Worm (Caenorhabditis elegans): ENCODE results near the gene chil-22.

DNA sequence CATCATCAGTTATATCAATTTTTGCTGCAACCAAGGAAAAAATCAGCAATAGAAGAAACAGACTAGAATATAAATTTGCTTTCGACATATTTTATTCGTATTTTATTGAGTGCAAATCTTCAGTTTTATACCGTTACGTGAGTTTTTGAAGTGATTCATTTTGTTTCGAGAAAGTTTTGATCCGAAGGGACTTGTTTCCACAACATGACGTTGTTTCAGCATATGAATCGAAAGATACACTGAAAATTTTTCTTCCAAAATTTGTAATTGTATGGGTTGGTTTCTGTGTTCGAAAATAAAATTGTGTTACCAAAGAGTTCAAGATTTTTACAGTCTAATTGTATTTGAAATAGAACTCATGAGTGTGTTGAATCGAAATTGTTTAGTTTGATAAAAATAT lies 14.0 kb upstream of the chil-22 start, which contains the start of gene T19H5.7:
- TF ChIP-seq T22C8.4 (GFP tag; IDR thresholded peaks at IDR 0.05) (no peak), cog-1 (tag; optimal IDR thresholded peaks at IDR 0.05) (no peak), klf-2 (GFP tag; conservative IDR thresholded peaks at IDR 0.05) (no peak), ztf-29 (GFP tag; IDR thresholded peaks at IDR 0.05) (no peak)
